Fruit fly (Drosophila melanogaster) whole organism, prepupa: Measurements from ENCODE around the gene CG46320.
A peak's percentile ranks its signal among the peaks of the same experiment; 100 is the strongest.

Experiments
- Blimp-1 ChIP-seq: fragments of 200-800 bp; sonication (Bioruptor generic); optimal IDR thresholded peaks from 3 replicates; lab custom pipeline; 2017; ENCODE audit warnings: missing biosample characterization, missing genetic modification characterization, mild to moderate bottlenecking, moderate library complexity, missing genetic modification reagents
- CG10631 ChIP-seq: fragments of 200-800 bp; sonication (Bioruptor generic); optimal IDR thresholded peaks from 2 replicates; lab custom pipeline; 2016; ENCODE audit warnings: missing biosample characterization, missing genetic modification characterization
- CG11294 ChIP-seq: fragments of 200-800 bp; sonication (Bioruptor generic); IDR thresholded peaks from 2 replicates; pipeline ENCODE4 v1.3.6; 2022; ENCODE audit warnings: missing biosample characterization, missing genetic modification characterization
- CG11762 ChIP-seq: fragments of 200-800 bp; sonication (Bioruptor generic); optimal IDR thresholded peaks from 3 replicates; lab custom pipeline; 2016; ENCODE audit warnings: missing biosample characterization, missing genetic modification characterization; ENCODE audit not compliant: insufficient read depth
- CG11902 ChIP-seq: fragments of 200-800 bp; sonication (Bioruptor generic); optimal IDR thresholded peaks from 3 replicates; lab custom pipeline; 2016; ENCODE audit warnings: missing biosample characterization, missing genetic modification characterization
- CG1621 ChIP-seq: fragments of 200-800 bp; sonication (Bioruptor generic); optimal IDR thresholded peaks from 3 replicates; lab custom pipeline; 2018; ENCODE audit warnings: missing biosample characterization, mild to moderate bottlenecking, missing genetic modification characterization
- CG16779 ChIP-seq: fragments of 200-800 bp; sonication (Bioruptor generic); optimal IDR thresholded peaks from 3 replicates; lab custom pipeline; 2017; ENCODE audit warnings: missing biosample characterization, mild to moderate bottlenecking, missing genetic modification characterization
- CG3032 ChIP-seq: fragments of 200-800 bp; optimal IDR thresholded peaks from 2 replicates; lab custom pipeline; 2019; ENCODE audit warnings: missing biosample characterization, mild to moderate bottlenecking, missing genetic modification characterization, moderate library complexity
- CG32006 ChIP-seq: fragments of 200-800 bp; sonication (Bioruptor generic); optimal IDR thresholded peaks from 3 replicates; lab custom pipeline; 2017; ENCODE audit warnings: missing biosample characterization, mild to moderate bottlenecking, missing genetic modification characterization
- CG34406 ChIP-seq: fragments of 200-800 bp; sonication (Bioruptor generic); optimal IDR thresholded peaks from 3 replicates; lab custom pipeline; 2016; ENCODE audit warnings: missing biosample characterization, missing genetic modification characterization
- CG6163 ChIP-seq: fragments of 200-800 bp; sonication (Bioruptor generic); IDR thresholded peaks from 3 replicates; pipeline ENCODE4 v1.3.6; 2022; ENCODE audit warnings: missing biosample characterization, missing genetic modification characterization
- CG6276 ChIP-seq: fragments of 200-800 bp; sonication (Bioruptor generic); optimal IDR thresholded peaks from 2 replicates; lab custom pipeline; 2017; ENCODE audit warnings: missing biosample characterization, mild to moderate bottlenecking, missing genetic modification characterization
- CG6792 ChIP-seq: fragments of 200-800 bp; sonication (Bioruptor generic); optimal IDR thresholded peaks from 3 replicates; lab custom pipeline; 2016; ENCODE audit warnings: missing biosample characterization, missing genetic modification characterization
- CG6808 ChIP-seq: fragments of 200-800 bp; sonication (Bioruptor generic); optimal IDR thresholded peaks from 3 replicates; lab custom pipeline; 2017; ENCODE audit warnings: missing biosample characterization, missing genetic modification characterization, mild to moderate bottlenecking, moderate library complexity, missing genetic modification reagents
- CG6854 ChIP-seq: fragments of 200-800 bp; sonication (Bioruptor generic); optimal IDR thresholded peaks from 2 replicates; lab custom pipeline; 2017; ENCODE audit warnings: missing biosample characterization, mild to moderate bottlenecking, missing genetic modification characterization
- CG8119 ChIP-seq: fragments of 200-800 bp; sonication (Bioruptor generic); IDR thresholded peaks from 3 replicates; pipeline ENCODE4 v1.3.6; 2022; ENCODE audit warnings: missing biosample characterization, missing genetic modification characterization
- CG8319 ChIP-seq: fragments of 200-800 bp; sonication (Bioruptor generic); optimal IDR thresholded peaks from 3 replicates; lab custom pipeline; 2016; ENCODE audit warnings: missing biosample characterization, missing genetic modification characterization
- CG8632 ChIP-seq: fragments of 200-800 bp; sonication (Bioruptor generic); optimal IDR thresholded peaks from 3 replicates; lab custom pipeline; 2016; ENCODE audit warnings: missing biosample characterization, missing genetic modification characterization
- CG9139 ChIP-seq: fragments of 200-800 bp; sonication (Bioruptor generic); optimal IDR thresholded peaks from 3 replicates; lab custom pipeline; 2017; ENCODE audit warnings: missing biosample characterization, mild to moderate bottlenecking, missing genetic modification characterization
- Eip75B ChIP-seq: fragments of 200-800 bp; sonication (Bioruptor generic); optimal IDR thresholded peaks from 3 replicates; lab custom pipeline; 2016; ENCODE audit warnings: missing biosample characterization, missing genetic modification characterization
- Eip78C ChIP-seq: fragments of 200-800 bp; sonication (Bioruptor generic); peaks from one replicate; lab custom pipeline; 2016; ENCODE audit warnings: missing biosample characterization, missing genetic modification characterization
- Eip93F ChIP-seq: fragments of 200-800 bp; sonication (Bioruptor generic); optimal IDR thresholded peaks from 2 replicates; lab custom pipeline; 2016; ENCODE audit warnings: missing biosample characterization, mild to moderate bottlenecking, missing genetic modification characterization
- Ets21C ChIP-seq: fragments of 200-800 bp; sonication (Bioruptor generic); optimal IDR thresholded peaks from 3 replicates; lab custom pipeline; 2016; ENCODE audit warnings: missing biosample characterization, missing genetic modification characterization
- Ets96B ChIP-seq: fragments of 200-800 bp; optimal IDR thresholded peaks from 2 replicates; lab custom pipeline; 2019; ENCODE audit warnings: missing biosample characterization, mild to moderate bottlenecking, missing genetic modification characterization, moderate library complexity
- Hr38 ChIP-seq: sonication (Bioruptor generic); optimal IDR thresholded peaks from 2 replicates; lab custom pipeline; 2016; ENCODE audit warnings: missing biosample characterization, missing genetic modification characterization
- Hr4 ChIP-seq: fragments of 200-800 bp; sonication (Bioruptor generic); optimal IDR thresholded peaks from 3 replicates; lab custom pipeline; 2016; ENCODE audit warnings: missing biosample characterization, missing genetic modification characterization
- Lpt ChIP-seq: fragments of 200-800 bp; sonication (Bioruptor generic); optimal IDR thresholded peaks from 3 replicates; lab custom pipeline; 2016; ENCODE audit warnings: missing biosample characterization, missing genetic modification characterization
- Met ChIP-seq: fragments of 200-800 bp; sonication (Bioruptor generic); optimal IDR thresholded peaks from 3 replicates; lab custom pipeline; 2016; ENCODE audit warnings: missing biosample characterization, missing genetic modification characterization
- OdsH ChIP-seq: fragments of 200-800 bp; sonication (Bioruptor generic); optimal IDR thresholded peaks from 3 replicates; lab custom pipeline; 2016; ENCODE audit warnings: missing biosample characterization, missing genetic modification characterization
- Smox ChIP-seq: fragments of 200-800 bp; sonication (Bioruptor generic); optimal IDR thresholded peaks from 3 replicates; lab custom pipeline; 2016; ENCODE audit warnings: missing biosample characterization, missing genetic modification characterization
- Sox14 ChIP-seq: fragments of 200-800 bp; sonication (Bioruptor generic); optimal IDR thresholded peaks from 3 replicates; lab custom pipeline; 2016; ENCODE audit warnings: missing biosample characterization, missing genetic modification characterization
- Sox15 ChIP-seq: fragments of 200-800 bp; sonication (Bioruptor generic); optimal IDR thresholded peaks from 3 replicates; lab custom pipeline; 2016; ENCODE audit warnings: missing biosample characterization, missing genetic modification characterization
- achi ChIP-seq: fragments of 200-800 bp; sonication (Bioruptor generic); optimal IDR thresholded peaks from 3 replicates; lab custom pipeline; 2016; ENCODE audit warnings: missing biosample characterization, missing genetic modification characterization
- acj6 ChIP-seq: fragments of 200-800 bp; sonication (Bioruptor generic); optimal IDR thresholded peaks from 3 replicates; lab custom pipeline; 2016; ENCODE audit warnings: missing biosample characterization, missing genetic modification characterization
- dac ChIP-seq: fragments of 200-800 bp; sonication (Bioruptor generic); optimal IDR thresholded peaks from 2 replicates; lab custom pipeline; 2017; ENCODE audit warnings: missing biosample characterization, mild to moderate bottlenecking, missing genetic modification characterization
- dsx ChIP-seq: fragments of 200-800 bp; optimal IDR thresholded peaks from 3 replicates; lab custom pipeline; 2019; ENCODE audit warnings: missing biosample characterization, mild to moderate bottlenecking, missing genetic modification characterization, moderate library complexity; ENCODE audit not compliant: poor library complexity, severe bottlenecking
- eg ChIP-seq: fragments of 200-800 bp; sonication (Bioruptor generic); IDR thresholded peaks from 3 replicates; pipeline ENCODE4 v1.3.6; 2022; ENCODE audit warnings: missing biosample characterization, missing genetic modification characterization
- fd59A ChIP-seq: fragments of 200-800 bp; sonication (Bioruptor generic); optimal IDR thresholded peaks from 2 replicates; lab custom pipeline; 2017; ENCODE audit warnings: missing biosample characterization, mild to moderate bottlenecking, missing genetic modification characterization, missing genetic modification reagents
- fd85E ChIP-seq: fragments of 200-800 bp; sonication (Bioruptor generic); optimal IDR thresholded peaks from 3 replicates; lab custom pipeline; 2016; ENCODE audit warnings: missing biosample characterization, missing genetic modification characterization
- lz ChIP-seq: fragments of 200-800 bp; sonication (Bioruptor generic); optimal IDR thresholded peaks from 3 replicates; lab custom pipeline; 2016; ENCODE audit warnings: missing biosample characterization, missing genetic modification characterization
- net ChIP-seq: fragments of 200-800 bp; sonication (Bioruptor generic); optimal IDR thresholded peaks from 3 replicates; lab custom pipeline; 2016; ENCODE audit warnings: missing biosample characterization, missing genetic modification characterization
- pdm3 ChIP-seq: fragments of 200-800 bp; sonication (Bioruptor generic); optimal IDR thresholded peaks from 3 replicates; lab custom pipeline; 2016; ENCODE audit warnings: missing biosample characterization, missing genetic modification characterization
- salr ChIP-seq, 2 experiments: fragments of 200-800 bp; sonication (Bioruptor generic); optimal IDR thresholded peaks; 3 replicates each; lab custom pipeline; 2016 to 2018; ENCODE audit warnings: missing biosample characterization in 2 of 2, missing genetic modification characterization in 2 of 2, mild to moderate bottlenecking in 1 of 2
- spab ChIP-seq: fragments of 200-800 bp; sonication (Bioruptor generic); optimal IDR thresholded peaks from 2 replicates; lab custom pipeline; 2017; ENCODE audit warnings: missing biosample characterization, mild to moderate bottlenecking, missing genetic modification characterization, missing genetic modification reagents
- ss ChIP-seq, 2 experiments: fragments of 200-800 bp; sonication (Bioruptor generic); optimal IDR thresholded peaks; 2 replicates in 1 of 2; 3 replicates in 1 of 2; lab custom pipeline; 2017 to 2018; ENCODE audit warnings: mild to moderate bottlenecking in 2 of 2, missing biosample characterization in 2 of 2, missing genetic modification characterization in 2 of 2, moderate library complexity in 1 of 2
- svp ChIP-seq: fragments of 200-800 bp; sonication (Bioruptor generic); peaks from one replicate; lab custom pipeline; 2016; ENCODE audit warnings: missing biosample characterization, missing genetic modification characterization
- topi ChIP-seq: fragments of 200-800 bp; sonication (Bioruptor generic); optimal IDR thresholded peaks from 3 replicates; lab custom pipeline; 2016; ENCODE audit warnings: missing biosample characterization, missing genetic modification characterization
- vri ChIP-seq: fragments of 200-800 bp; sonication (Bioruptor generic); optimal IDR thresholded peaks from 3 replicates; lab custom pipeline; 2016; ENCODE audit warnings: missing biosample characterization, mild to moderate bottlenecking, missing genetic modification characterization

Gene CG46320

DNA sequence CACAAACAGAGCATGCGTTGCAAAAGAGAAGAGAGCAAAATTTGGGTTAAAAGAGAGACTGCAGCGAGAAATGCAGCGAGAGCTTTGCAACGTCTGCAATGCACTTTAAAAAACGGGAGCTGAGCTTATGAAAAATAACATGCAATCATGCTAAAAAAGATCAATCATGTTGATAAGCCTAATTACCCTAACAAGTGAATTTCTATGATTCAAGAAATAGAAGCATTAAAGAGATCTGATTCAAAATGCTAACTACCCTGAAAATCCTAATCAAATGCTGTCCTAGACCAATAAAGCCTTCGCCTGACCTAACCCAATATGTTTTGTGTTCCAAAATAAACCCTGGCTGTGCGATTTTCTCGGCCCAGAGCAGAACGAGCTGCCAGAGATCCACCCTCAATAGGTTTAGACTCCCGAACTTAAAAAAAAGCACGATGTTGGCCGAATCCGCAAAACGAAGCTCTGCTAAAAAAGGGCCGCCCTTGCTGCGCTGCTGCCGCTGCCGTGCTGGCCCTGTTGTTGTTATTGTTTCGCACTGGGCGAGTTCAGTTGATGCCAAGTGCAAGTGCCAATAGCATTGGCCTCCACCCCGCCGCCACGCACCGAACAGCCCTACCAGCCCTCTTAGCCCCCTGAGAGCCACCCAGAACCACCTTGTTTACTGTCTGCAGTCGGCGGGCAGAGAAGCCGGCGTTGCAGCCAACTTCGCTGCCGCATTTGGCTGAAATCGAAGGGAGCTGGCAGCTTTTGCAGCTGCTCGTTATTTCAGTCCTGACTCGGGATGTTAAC lies 28.5 kb upstream of the CG46320 start (continued):
- no peak for TF ChIP-seq Blimp-1 (GFP tag; lab: Kevin White, UChicago)
- no peak for TF ChIP-seq CG16779 (tag; lab: Kevin White, UChicago)
- TF ChIP-seq OdsH = peak; percentile 52
- peak; percentile 33 for TF ChIP-seq CG6808 (GFP tag; lab: Kevin White, UChicago)
- peak; percentile 54 for TF ChIP-seq Hr4 (GFP tag; lab: Kevin White, UChicago)
- peak; percentile 55 for TF ChIP-seq CG32006 (GFP tag; lab: Kevin White, UChicago)
- peak; percentile 19 for TF ChIP-seq lz (GFP tag; lab: Kevin White, UChicago)
- TF ChIP-seq CG34406 (GFP tag; lab: Kevin White, UChicago) = peak; percentile 29
- peak; percentile 27 for TF ChIP-seq achi (GFP tag; lab: Kevin White, UChicago)
- TF ChIP-seq eg (GFP tag; lab: Robert Waterston, UW) = peak; percentile 34; the same call in 1 of the 3 replicates
- peak; percentile 8 for TF ChIP-seq topi
- no peak for TF ChIP-seq vri (GFP tag; lab: Kevin White, UChicago)
- peak; percentile 53 for TF ChIP-seq Ets96B
- TF ChIP-seq spab = peak; percentile 31
- peak; percentile 36 for TF ChIP-seq CG6792 (GFP tag; lab: Kevin White, UChicago)
- no peak for TF ChIP-seq CG9139 (GFP tag; lab: Kevin White, UChicago)
- peak; percentile 44; the same call in 2 of the 3 replicates for TF ChIP-seq CG6163 (GFP tag; lab: Robert Waterston, UW)
- peak; percentile 21 for TF ChIP-seq Sox15
- peak; percentile 41 for TF ChIP-seq net

- TF ChIP-seq CG8119 (GFP tag; lab: Robert Waterston, UW) (0 out of 3 replicates have a peak, but pooled peaks have one; percentile 31), spab (peak; percentile 45), CG6163 (GFP tag; lab: Robert Waterston, UW) (0 out of 3 replicates have a peak, but pooled peaks have one; percentile 42), Lpt (GFP tag; lab: Kevin White, UChicago) (peak; percentile 14), dac (GFP tag; lab: Kevin White, UChicago) (no peak), CG3032 (tag; lab: Kevin White, UChicago) (peak; percentile 61), ss (GFP tag; optimal IDR thresholded peaks at IDR 0.05; lab: Kevin White, UChicago) (peak; percentile 19 to 65), CG11902 (GFP tag; lab: Kevin White, UChicago) (no peak), Eip75B (GFP tag; lab: Kevin White, UChicago) (peak; percentile 73), dsx (GFP tag; lab: Kevin White, UChicago) (peak; percentile 29), pdm3 (GFP tag; lab: Kevin White, UChicago) (peak; percentile 52), fd59A (GFP tag; lab: Kevin White, UChicago) (peak; percentile 29), Hr4 (GFP tag; lab: Kevin White, UChicago) (peak; percentile 59), CG1621 (tag; lab: Kevin White, UChicago) (peak; percentile 39), CG8319 (peak; percentile 22), fd85E (GFP tag; lab: Kevin White, UChicago) (no peak), CG10631 (GFP tag; lab: Kevin White, UChicago) (peak; percentile 44), CG8632 (GFP tag; lab: Kevin White, UChicago) (peak; percentile 44), Sox14 (GFP tag; lab: Kevin White, UChicago) (peak; percentile 62), CG6854 (no peak), Ets21C (GFP tag; lab: Kevin White, UChicago) (peak; percentile 8), Eip78C (GFP tag; lab: Kevin White, UChicago) (peak; percentile 90), Smox (peak; percentile 46), CG11294 (GFP tag; lab: Robert Waterston, UW) (no peak), Met (GFP tag; lab: Kevin White, UChicago) (peak; percentile 69), CG6276 (GFP tag; lab: Kevin White, UChicago) (no peak), OdsH (peak; percentile 38), salr (GFP tag; optimal IDR thresholded peaks at IDR 0.05; lab: Kevin White, UChicago) (peak in 1 of 2 experiments; percentile 28), Eip93F (no peak), svp (GFP tag; lab: Kevin White, UChicago) (peak; percentile 85), Ets96B (peak; percentile 58), eg (GFP tag; lab: Robert Waterston, UW) (no peak), Hr38 (GFP tag; lab: Kevin White, UChicago) (no peak), CG11762 (GFP tag; lab: Kevin White, UChicago) (no peak), Blimp-1 (GFP tag; lab: Kevin White, UChicago) (peak; percentile 51), acj6 (GFP tag; lab: Kevin White, UChicago) (peak; percentile 56)
Measured at dm6 chr3L:5637477-5637876, 26.4 kb upstream of the CG46320 start.
